Worm (Caenorhabditis elegans): Measurements from ENCODE around the gene zmp-1.

The zmp-1 gene

ce11 chrIII:5940525-5940974 lies 7.8 kb upstream of the zmp-1 start (continued):
- TF ChIP-seq F52B5.7 (tag; optimal IDR thresholded peaks at IDR 0.05) (peak; percentile 30), ccch-3 (GFP tag; optimal IDR thresholded peaks at IDR 0.05) (no peak), let-607 (tag; optimal IDR thresholded peaks at IDR 0.05) (no peak), bed-1 (GFP tag; IDR thresholded peaks at IDR 0.05) (0 out of 2 replicates have a peak, but pooled peaks have one; percentile 5), F33H1.4 (GFP tag; IDR thresholded peaks at IDR 0.05) (peak; percentile 38; the same call in 1 of the 2 replicates), B0336.3 (GFP tag; IDR thresholded peaks at IDR 0.05) (peak; percentile 37; the same call in 1 of the 2 replicates), dpff-1 (tag; optimal IDR thresholded peaks at IDR 0.05) (no peak), nhr-80 (tag; optimal IDR thresholded peaks at IDR 0.05) (peak; percentile 58), die-1 (tag; optimal IDR thresholded peaks at IDR 0.05) (peak; percentile 59), lin-54 (GFP tag; optimal IDR thresholded peaks at IDR 0.05) (peak; percentile 20), F23B12.7 (tag; optimal IDR thresholded peaks at IDR 0.05; ENCODE audit: insufficient read depth) (no peak), nhr-90 (tag; optimal IDR thresholded peaks at IDR 0.05) (peak; percentile 72), him-1 (tag; optimal IDR thresholded peaks at IDR 0.05) (no peak), attf-3 (GFP tag; conservative IDR thresholded peaks at IDR 0.05) (no peak), D2030.7 (GFP tag; IDR thresholded peaks at IDR 0.05) (no peak), pha-4 (tag; optimal IDR thresholded peaks at IDR 0.05) (no peak), madf-6 (GFP tag; IDR thresholded peaks at IDR 0.05) (peak; percentile 6; the same call in 1 of the 2 replicates), cebp-1 (GFP tag; IDR thresholded peaks at IDR 0.05) (peak; percentile 64; the same call in 1 of the 2 replicates), cebp-1 (tag; optimal IDR thresholded peaks at IDR 0.05) (peak; percentile 95), pbrm-1 (GFP tag; IDR thresholded peaks at IDR 0.05) (peak; percentile 71), hlh-12 (tag; optimal IDR thresholded peaks at IDR 0.05) (no peak), C06A6.2 (GFP tag; conservative IDR thresholded peaks at IDR 0.05) (peak; percentile 17; the same call in 1 of the 2 replicates), Y53G8AR.9 (GFP tag; conservative IDR thresholded peaks at IDR 0.05) (peak; percentile 80), rec-8 (tag; optimal IDR thresholded peaks at IDR 0.05) (no peak), hrde-1 (tag; optimal IDR thresholded peaks at IDR 0.05; ENCODE audit: borderline replicate concordance) (no peak), dox-1 (GFP tag; IDR thresholded peaks at IDR 0.05) (peak; percentile 70; the same call in 1 of the 2 replicates), mxl-1 (tag; optimal IDR thresholded peaks at IDR 0.05) (no peak), zfh-2 (GFP tag; conservative IDR thresholded peaks at IDR 0.05) (0 out of 2 replicates have a peak, but pooled peaks have one; percentile 6), F39B2.1 (GFP tag; IDR thresholded peaks at IDR 0.05) (no peak), ekl-4 (GFP tag; IDR thresholded peaks at IDR 0.05) (peak; percentile 11; the same call in 1 of the 2 replicates), ets-4 (GFP tag; optimal IDR thresholded peaks at IDR 0.05) (peak; percentile 83), nhr-120 (GFP tag; IDR thresholded peaks at IDR 0.05) (no peak), F49E8.2 (tag; optimal IDR thresholded peaks at IDR 0.05; ENCODE audit: insufficient read depth) (no peak), madf-3 (GFP tag; IDR thresholded peaks at IDR 0.05) (peak; percentile 24), lin-40 (tag; optimal IDR thresholded peaks at IDR 0.05) (peak; percentile 45), hlh-26 (GFP tag; conservative IDR thresholded peaks at IDR 0.05) (no peak), ztf-6 (GFP tag; IDR thresholded peaks at IDR 0.05) (no peak), rpc-1 (optimal IDR thresholded peaks at IDR 0.05) (no peak), rpc-1 (tag; optimal IDR thresholded peaks at IDR 0.05) (no peak), aptf-3 (GFP tag; IDR thresholded peaks at IDR 0.05) (no peak), B0035.1 (tag; optimal IDR thresholded peaks at IDR 0.05) (no peak), madf-8 (GFP tag; conservative IDR thresholded peaks at IDR 0.05) (no peak), fkh-3 (tag; optimal IDR thresholded peaks at IDR 0.05) (no peak), ztf-3 (GFP tag; optimal IDR thresholded peaks at IDR 0.05) (peak; percentile 1), mes-4 (tag; optimal IDR thresholded peaks at IDR 0.05) (no peak), chd-7 (tag; optimal IDR thresholded peaks at IDR 0.05) (peak; percentile 69), ceh-27 (GFP tag; optimal IDR thresholded peaks at IDR 0.05) (peak; percentile 72), ama-1 (optimal IDR thresholded peaks at IDR 0.05) (peak; percentile 80), ama-1 (GFP tag; optimal IDR thresholded peaks at IDR 0.05) (peak; percentile 12 to 50)

Data from whole organism, young adult.